Worm (Caenorhabditis elegans) whole organism, L3 larva: Measurements from ENCODE around the gene mrpl-41.

Experiments
- aly-2 ChIP-seq: fragments of 150-350 bp; optimal IDR thresholded peaks from 2 replicates; lab custom pipeline; 2014; ENCODE audit warnings: missing biosample characterization, missing genetic modification characterization
- ama-1 ChIP-seq: fragments of 150-350 bp; optimal IDR thresholded peaks from 2 replicates; lab custom pipeline; 2018
- ceh-16 ChIP-seq: sonication (generic microtip); optimal IDR thresholded peaks from 2 replicates; lab custom pipeline; 2017; ENCODE audit warnings: missing biosample characterization, missing genetic modification characterization
- egl-27 ChIP-seq: sonication (generic microtip); optimal IDR thresholded peaks from 4 replicates; lab custom pipeline; 2017; ENCODE audit warnings: missing biosample characterization, missing genetic modification reagents, missing genetic modification characterization
- egl-5 ChIP-seq: fragments of 150-350 bp; optimal IDR thresholded peaks from 2 replicates; lab custom pipeline; 2017; ENCODE audit warnings: missing biosample characterization, missing genetic modification reagents, missing genetic modification characterization, inconsistent platforms
- elt-1 ChIP-seq: fragments of 150-350 bp; optimal IDR thresholded peaks from 2 replicates; lab custom pipeline; 2014; ENCODE audit warnings: missing biosample characterization, missing genetic modification characterization
- elt-2 ChIP-seq: sonication (generic microtip); optimal IDR thresholded peaks from 2 replicates; lab custom pipeline; 2016; ENCODE audit warnings: missing genetic modification reagents, mild to moderate bottlenecking, missing genetic modification characterization, missing compliant biosample characterization
- elt-3 ChIP-seq, 3 experiments: fragments of 150-350 bp in 1 of 3; sonication (generic microtip) in 2 of 3; optimal IDR thresholded peaks; 2 replicates in 2 of 3; 4 replicates in 1 of 3; lab custom pipeline; 2014 to 2017; ENCODE audit warnings: missing biosample characterization in 3 of 3, missing genetic modification characterization in 3 of 3
- eor-1 ChIP-seq, 2 experiments: fragments of 150-350 bp; optimal IDR thresholded peaks; 2 replicates each; lab custom pipeline; 2014 to 2018; ENCODE audit warnings: missing biosample characterization in 2 of 2, missing genetic modification characterization in 2 of 2
- fkh-10 ChIP-seq: sonication (generic microtip); optimal IDR thresholded peaks from 2 replicates; lab custom pipeline; 2017; ENCODE audit warnings: missing biosample characterization, missing genetic modification reagents, missing genetic modification characterization
- fkh-2 ChIP-seq: fragments of 150-350 bp; optimal IDR thresholded peaks from 2 replicates; lab custom pipeline; 2014; ENCODE audit warnings: missing biosample characterization, missing genetic modification reagents, missing genetic modification characterization
- fos-1 ChIP-seq: fragments of 150-350 bp; optimal IDR thresholded peaks from 2 replicates; lab custom pipeline; 2014; ENCODE audit warnings: missing biosample characterization, missing genetic modification characterization
- hmg-11 ChIP-seq: sonication (generic microtip); optimal IDR thresholded peaks from 2 replicates; lab custom pipeline; 2016; ENCODE audit warnings: missing genetic modification characterization, missing compliant biosample characterization
- lin-15B ChIP-seq: fragments of 150-350 bp; optimal IDR thresholded peaks from 2 replicates; lab custom pipeline; 2014; ENCODE audit warnings: missing biosample characterization, missing genetic modification characterization
- lin-39 ChIP-seq: fragments of 150-350 bp; optimal IDR thresholded peaks from 2 replicates; lab custom pipeline; 2018; ENCODE audit warnings: missing biosample characterization, missing genetic modification reagents, missing genetic modification characterization
- lsy-12 ChIP-seq: sonication (generic microtip); optimal IDR thresholded peaks from 2 replicates; lab custom pipeline; 2016; ENCODE audit warnings: mild to moderate bottlenecking, missing genetic modification characterization, missing compliant biosample characterization
- mdl-1 ChIP-seq: fragments of 150-350 bp; optimal IDR thresholded peaks from 2 replicates; lab custom pipeline; 2014; ENCODE audit warnings: missing biosample characterization, missing genetic modification characterization
- nfya-1 ChIP-seq: sonication (generic microtip); optimal IDR thresholded peaks from 2 replicates; lab custom pipeline; 2017; ENCODE audit warnings: missing genetic modification characterization, mild to moderate bottlenecking, missing compliant biosample characterization, antibody characterized with exemption, moderate library complexity; ENCODE audit not compliant: insufficient read depth
- nhr-11 ChIP-seq: fragments of 150-350 bp; optimal IDR thresholded peaks from 2 replicates; lab custom pipeline; 2014; ENCODE audit warnings: missing biosample characterization, missing genetic modification characterization
- nhr-23 ChIP-seq: fragments of 150-350 bp; optimal IDR thresholded peaks from 2 replicates; lab custom pipeline; 2014; ENCODE audit warnings: missing biosample characterization, missing genetic modification reagents, missing genetic modification characterization
- nhr-237 ChIP-seq: fragments of 150-350 bp; optimal IDR thresholded peaks from 2 replicates; lab custom pipeline; 2014; ENCODE audit warnings: missing biosample characterization, missing genetic modification characterization
- nhr-25 ChIP-seq: sonication (generic microtip); optimal IDR thresholded peaks from 2 replicates; lab custom pipeline; 2017; ENCODE audit warnings: missing biosample characterization, missing genetic modification characterization
- nhr-43 ChIP-seq: sonication (generic microtip); optimal IDR thresholded peaks from 2 replicates; lab custom pipeline; 2016; ENCODE audit warnings: mild to moderate bottlenecking, missing genetic modification characterization, missing compliant biosample characterization; ENCODE audit not compliant: poor library complexity, severe bottlenecking
- nhr-67 ChIP-seq: fragments of 150-350 bp; optimal IDR thresholded peaks from 2 replicates; lab custom pipeline; 2014; ENCODE audit warnings: missing biosample characterization, missing genetic modification characterization
- skn-1 ChIP-seq: fragments of 150-350 bp; optimal IDR thresholded peaks from 2 replicates; lab custom pipeline; 2014; ENCODE audit warnings: missing biosample characterization, missing genetic modification characterization
- snpc-4 ChIP-seq: fragments of 150-350 bp; optimal IDR thresholded peaks from 2 replicates; lab custom pipeline; 2014; ENCODE audit warnings: missing biosample characterization, missing genetic modification characterization
- tbx-2 ChIP-seq: sonication (generic microtip); optimal IDR thresholded peaks from 2 replicates; lab custom pipeline; 2016; ENCODE audit warnings: mild to moderate bottlenecking, missing genetic modification characterization, missing compliant biosample characterization
- unc-39 ChIP-seq: sonication (generic microtip); optimal IDR thresholded peaks from 4 replicates; lab custom pipeline; 2017; ENCODE audit warnings: missing biosample characterization, missing genetic modification characterization
- unc-62 ChIP-seq: fragments of 150-350 bp; sonication (generic microtip); optimal IDR thresholded peaks from 4 replicates; lab custom pipeline; 2014; ENCODE audit warnings: missing biosample characterization, missing genetic modification reagents, missing genetic modification characterization
- zag-1 ChIP-seq: fragments of 150-350 bp; optimal IDR thresholded peaks from 2 replicates; lab custom pipeline; 2014; ENCODE audit warnings: missing biosample characterization, missing genetic modification characterization
- ztf-11 ChIP-seq: fragments of 150-350 bp; optimal IDR thresholded peaks from 2 replicates; lab custom pipeline; 2014; ENCODE audit warnings: missing biosample characterization, missing genetic modification characterization

The mrpl-41 gene

ce11 chrII:323048-323776 is 34.5 kb downstream of the mrpl-41 start, which contains the start of gene K01A2.10:
Gene K01A2.10 (minus strand): TSS chrII:323098.
- TF ChIP-seq hmg-11 (no peak), lin-15B (peak; percentile 31), lin-39 (peak; percentile 89), nfya-1 (tag; lab: Kevin White, UChicago) (peak; percentile 75), skn-1 (tag; lab: Kevin White, UChicago) (no peak), ztf-11 (no peak), elt-1 (tag; lab: Kevin White, UChicago) (peak; percentile 4), fos-1 (tag; lab: Kevin White, UChicago) (no peak), snpc-4 (peak; percentile 57), nhr-67 (no peak), egl-5 (tag; lab: Kevin White, UChicago) (peak; percentile 80), nhr-25 (peak; percentile 23)

ce11 chrII:325639-326350 is 37.1 kb downstream of the mrpl-41 start, which contains the start of gene sgcb-1:
Gene sgcb-1 (plus strand): TSS chrII:326300.
- TF ChIP-seq unc-62: no peak
- no peak for TF ChIP-seq skn-1 (tag; lab: Kevin White, UChicago)
- TF ChIP-seq fkh-2 (tag; lab: Kevin White, UChicago): no peak
- TF ChIP-seq nhr-67: no peak
- TF ChIP-seq egl-27 (tag; lab: Kevin White, UChicago): no peak
- no peak for TF ChIP-seq lsy-12 (tag; lab: Kevin White, UChicago)
- no peak for TF ChIP-seq nhr-11 (tag; lab: Kevin White, UChicago)
- no peak for TF ChIP-seq elt-3 (tag; optimal IDR thresholded peaks at IDR 0.05; lab: Kevin White, UChicago)
- no peak for TF ChIP-seq ama-1 (lab: Kevin White, UChicago)
- TF ChIP-seq nhr-43 (tag; lab: Kevin White, UChicago): no peak
- TF ChIP-seq mdl-1 (tag; lab: Kevin White, UChicago): no peak

ce11 chrII:332419-332818 is 43.7 kb downstream of the mrpl-41 start, which contains the start of gene cbn-1:
Gene cbn-1 (minus strand): TSS chrII:332519.
- TF ChIP-seq nhr-67 (no peak), zag-1 (tag; lab: Kevin White, UChicago) (no peak), aly-2 (tag; lab: Kevin White, UChicago) (no peak), elt-1 (tag; lab: Kevin White, UChicago) (no peak), tbx-2 (tag; lab: Kevin White, UChicago) (no peak), unc-62 (no peak)

- TF ChIP-seq elt-2: peak; percentile 34
- TF ChIP-seq nhr-67: no peak
- peak; percentile 15 for TF ChIP-seq nhr-23 (tag; lab: Kevin White, UChicago)
- TF ChIP-seq unc-39 (tag; lab: Kevin White, UChicago): no peak
Measured at ce11 chrII:333853-334449, 45.2 kb downstream of the mrpl-41 start.

ce11 chrII:334828-335227 is 46.1 kb downstream of the mrpl-41 start:
- TF ChIP-seq eor-1 (tag; optimal IDR thresholded peaks at IDR 0.05; lab: Kevin White, UChicago): no peak
- TF ChIP-seq nhr-237 (tag; lab: Kevin White, UChicago): no peak
- no peak for TF ChIP-seq fkh-10 (GFP tag; lab: Kevin White, UChicago)
- TF ChIP-seq ceh-16 (tag; lab: Kevin White, UChicago): no peak
- no peak for TF ChIP-seq hmg-11
